Worm (Caenorhabditis elegans) whole organism, mixed stage, embryonic: Measurements from ENCODE around the gene fbxa-169.
A peak's percentile ranks its signal among the peaks of the same experiment; 100 is the strongest.
"Not testable (repeated sequence)": the region's sequence is repeated elsewhere in the genome, so short reads cannot be mapped to it uniquely, and the experiment has no call there.

ENCODE experiments used
- bed-3 ChIP-seq: fragments of 200-800 bp; sonication (Bioruptor generic); optimal IDR thresholded peaks from 3 replicates; lab custom pipeline; 2018; ENCODE audit warnings: mild to moderate bottlenecking, missing genetic modification characterization, moderate library complexity, missing compliant biosample characterization
- blmp-1 ChIP-seq: fragments of 150-350 bp; optimal IDR thresholded peaks from 2 replicates; lab custom pipeline; 2014; ENCODE audit warnings: missing biosample characterization, missing genetic modification characterization
- ceh-39 ChIP-seq: fragments of 150-350 bp; optimal IDR thresholded peaks from 2 replicates; lab custom pipeline; 2014; ENCODE audit warnings: missing biosample characterization, missing genetic modification characterization
- ceh-43 ChIP-seq: fragments of 200-800 bp; sonication (Bioruptor generic); optimal IDR thresholded peaks from 2 replicates; lab custom pipeline; 2018; ENCODE audit warnings: mild to moderate bottlenecking, missing genetic modification characterization, moderate library complexity, missing compliant biosample characterization
- ceh-83 ChIP-seq: fragments of 200-800 bp; sonication (Bioruptor generic); optimal IDR thresholded peaks from 2 replicates; lab custom pipeline; 2018; ENCODE audit warnings: mild to moderate bottlenecking, missing genetic modification characterization, missing compliant biosample characterization
- ces-1 ChIP-seq: fragments of 150-350 bp; optimal IDR thresholded peaks from 2 replicates; lab custom pipeline; 2014; ENCODE audit warnings: missing biosample characterization, missing genetic modification reagents, missing genetic modification characterization
- cnd-1 ChIP-seq: fragments of 200-800 bp; sonication (Bioruptor generic); optimal IDR thresholded peaks from 2 replicates; lab custom pipeline; 2018; ENCODE audit warnings: mild to moderate bottlenecking, missing genetic modification characterization, missing compliant biosample characterization
- drap-1 ChIP-seq: fragments of 200-800 bp; sonication (Bioruptor generic); optimal IDR thresholded peaks from 3 replicates; lab custom pipeline; 2018; ENCODE audit warnings: mild to moderate bottlenecking, missing genetic modification characterization, missing compliant biosample characterization
- elt-1 ChIP-seq: sonication (generic microtip); optimal IDR thresholded peaks from 2 replicates; lab custom pipeline; 2017; ENCODE audit warnings: missing genetic modification characterization, mild to moderate bottlenecking, missing compliant biosample characterization, antibody characterized with exemption, moderate library complexity, borderline replicate concordance; ENCODE audit not compliant: insufficient read depth
- elt-3 ChIP-seq: fragments of 150-350 bp; optimal IDR thresholded peaks from 2 replicates; lab custom pipeline; 2014; ENCODE audit warnings: missing biosample characterization, missing genetic modification characterization
- flh-1 ChIP-seq: fragments of 200-800 bp; sonication (Bioruptor generic); optimal IDR thresholded peaks from 2 replicates; lab custom pipeline; 2018; ENCODE audit warnings: mild to moderate bottlenecking, missing genetic modification characterization, moderate library complexity, missing compliant biosample characterization
- hlh-1 ChIP-seq: fragments of 150-350 bp; optimal IDR thresholded peaks from 2 replicates; lab custom pipeline; 2014; ENCODE audit warnings: missing biosample characterization, missing genetic modification reagents, missing genetic modification characterization
- lin-13 ChIP-seq: fragments of 150-350 bp; optimal IDR thresholded peaks from 2 replicates; lab custom pipeline; 2014; ENCODE audit warnings: missing biosample characterization, missing genetic modification characterization
- lin-32 ChIP-seq: fragments of 200-800 bp; sonication (Bioruptor generic); optimal IDR thresholded peaks from 2 replicates; lab custom pipeline; 2018; ENCODE audit warnings: mild to moderate bottlenecking, missing genetic modification characterization, missing compliant biosample characterization
- mab-5 ChIP-seq: fragments of 150-350 bp; optimal IDR thresholded peaks from 2 replicates; lab custom pipeline; 2014; ENCODE audit warnings: missing biosample characterization, missing genetic modification characterization
- mep-1 ChIP-seq: fragments of 150-350 bp; optimal IDR thresholded peaks from 2 replicates; lab custom pipeline; 2017; ENCODE audit warnings: missing biosample characterization, missing genetic modification reagents, missing genetic modification characterization, inconsistent platforms
- mls-2 ChIP-seq: sonication (generic microtip); optimal IDR thresholded peaks from 2 replicates; lab custom pipeline; 2016; ENCODE audit warnings: mild to moderate bottlenecking, missing genetic modification characterization, moderate library complexity, missing compliant biosample characterization
- nhr-12 ChIP-seq: fragments of 150-350 bp; optimal IDR thresholded peaks from 2 replicates; lab custom pipeline; 2014; ENCODE audit warnings: missing biosample characterization, missing genetic modification characterization
- nhr-2 ChIP-seq: fragments of 150-350 bp; optimal IDR thresholded peaks from 2 replicates; lab custom pipeline; 2014; ENCODE audit warnings: missing biosample characterization, missing genetic modification characterization
- nhr-237 ChIP-seq: fragments of 150-350 bp; optimal IDR thresholded peaks from 2 replicates; lab custom pipeline; 2014; ENCODE audit warnings: missing biosample characterization, missing genetic modification characterization
- nhr-28 ChIP-seq: fragments of 150-350 bp; optimal IDR thresholded peaks from 2 replicates; lab custom pipeline; 2014; ENCODE audit warnings: missing biosample characterization, missing genetic modification characterization
- pha-4 ChIP-seq: fragments of 150-350 bp; optimal IDR thresholded peaks from 2 replicates; lab custom pipeline; 2018; ENCODE audit warnings: missing biosample characterization, missing genetic modification reagents, missing genetic modification characterization
- sem-2 ChIP-seq: fragments of 200-800 bp; sonication (Bioruptor generic); optimal IDR thresholded peaks from 2 replicates; lab custom pipeline; 2018; ENCODE audit warnings: mild to moderate bottlenecking, missing genetic modification characterization, missing compliant biosample characterization
- snpc-4 ChIP-seq: fragments of 150-350 bp; optimal IDR thresholded peaks from 2 replicates; lab custom pipeline; 2014; ENCODE audit warnings: missing biosample characterization, missing genetic modification characterization
- sptf-1 ChIP-seq: sonication (generic microtip); optimal IDR thresholded peaks from 2 replicates; lab custom pipeline; 2017; ENCODE audit warnings: mild to moderate bottlenecking, missing genetic modification characterization, moderate library complexity, missing compliant biosample characterization
- tbx-8 ChIP-seq: fragments of 200-800 bp; sonication (Bioruptor generic); optimal IDR thresholded peaks from 2 replicates; lab custom pipeline; 2018; ENCODE audit warnings: mild to moderate bottlenecking, missing genetic modification characterization, moderate library complexity, missing compliant biosample characterization
- unc-39 ChIP-seq: fragments of 150-350 bp; optimal IDR thresholded peaks from 2 replicates; lab custom pipeline; 2014; ENCODE audit warnings: missing biosample characterization, missing genetic modification characterization
- unc-62 ChIP-seq: fragments of 150-350 bp; optimal IDR thresholded peaks from 2 replicates; lab custom pipeline; 2014; ENCODE audit warnings: missing biosample characterization, missing genetic modification reagents, missing genetic modification characterization
- ztf-11 ChIP-seq: fragments of 150-350 bp; optimal IDR thresholded peaks from 2 replicates; lab custom pipeline; 2014; ENCODE audit warnings: missing biosample characterization, missing genetic modification characterization

Gene fbxa-169

DNA sequence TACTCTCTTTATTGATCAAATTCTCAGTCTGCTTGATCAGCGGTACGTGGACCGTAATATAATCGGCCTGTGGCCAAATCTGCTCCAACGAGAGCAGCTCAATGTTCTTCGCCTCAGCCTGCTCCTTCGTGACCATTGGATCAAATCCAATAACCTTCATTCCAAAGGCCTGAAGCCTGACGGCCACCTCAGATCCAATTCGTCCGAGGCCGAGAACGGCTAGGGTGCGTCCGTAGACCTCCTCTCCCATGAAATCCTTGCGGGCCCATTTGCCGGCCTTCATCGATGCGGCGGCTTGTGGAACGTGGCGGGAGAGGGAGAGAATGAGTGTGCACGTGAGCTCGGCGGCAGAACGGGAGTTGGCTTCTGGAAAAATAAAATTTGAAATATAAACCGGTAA is 10.9 kb upstream of the fbxa-169 start:
- TF ChIP-seq lin-13 (no peak), pha-4 (tag; lab: Kevin White, UChicago) (no peak), mls-2 (tag; lab: Kevin White, UChicago) (no peak), cnd-1 (tag; lab: Kevin White, UChicago) (no peak), snpc-4 (tag; lab: Kevin White, UChicago) (no peak), nhr-237 (tag; lab: Kevin White, UChicago) (no peak), sptf-1 (tag; lab: Kevin White, UChicago) (no peak), lin-32 (GFP tag; lab: Kevin White, UChicago) (no peak), tbx-8 (GFP tag; lab: Kevin White, UChicago) (no peak), unc-62 (no peak), elt-1 (tag; lab: Kevin White, UChicago) (no peak), sem-2 (no peak), blmp-1 (tag; lab: Kevin White, UChicago) (no peak), ceh-39 (tag; lab: Kevin White, UChicago) (no peak), mab-5 (tag; lab: Kevin White, UChicago) (no peak), ztf-11 (tag; lab: Kevin White, UChicago) (no peak), nhr-2 (tag; lab: Kevin White, UChicago) (no peak), ceh-43 (no peak), ceh-83 (no peak)
- TF ChIP-seq, all 35 proteins: peak for 0

ce11 chrII:13637941-13638489 is 10.3 kb upstream of the fbxa-169 start, which contains the start of gene phdh-1:
TSS of gene phdh-1 (minus strand) at chrII:13638480.
- TF ChIP-seq nhr-12 (tag; lab: Kevin White, UChicago) (no peak), nhr-2 (tag; lab: Kevin White, UChicago) (no peak), bed-3 (GFP tag; lab: Kevin White, UChicago) (no peak), nhr-28 (no peak)

DNA sequence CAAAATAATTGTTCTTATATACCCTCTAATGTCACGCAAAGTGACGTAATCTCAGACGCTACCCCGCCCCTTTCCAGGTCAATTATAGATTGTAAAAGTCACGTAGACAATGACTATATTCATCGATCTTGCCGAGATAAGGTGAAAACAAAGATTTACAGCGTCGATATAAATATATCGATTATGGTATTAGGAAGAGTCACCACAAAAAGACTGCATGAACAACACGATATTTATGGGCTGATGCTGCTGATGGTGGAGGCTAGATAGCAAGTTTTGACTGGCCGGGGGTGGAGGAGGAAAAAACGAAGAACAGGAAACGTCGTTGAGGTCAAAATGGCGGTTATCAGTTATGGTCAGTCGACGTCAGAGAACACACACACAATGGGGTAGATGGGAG is 9.8 kb upstream of the fbxa-169 start:
- TF ChIP-seq ceh-83 (no peak), blmp-1 (tag; lab: Kevin White, UChicago) (no peak), ceh-39 (tag; lab: Kevin White, UChicago) (peak; percentile 45), elt-1 (tag; lab: Kevin White, UChicago) (peak; percentile 96)

DNA sequence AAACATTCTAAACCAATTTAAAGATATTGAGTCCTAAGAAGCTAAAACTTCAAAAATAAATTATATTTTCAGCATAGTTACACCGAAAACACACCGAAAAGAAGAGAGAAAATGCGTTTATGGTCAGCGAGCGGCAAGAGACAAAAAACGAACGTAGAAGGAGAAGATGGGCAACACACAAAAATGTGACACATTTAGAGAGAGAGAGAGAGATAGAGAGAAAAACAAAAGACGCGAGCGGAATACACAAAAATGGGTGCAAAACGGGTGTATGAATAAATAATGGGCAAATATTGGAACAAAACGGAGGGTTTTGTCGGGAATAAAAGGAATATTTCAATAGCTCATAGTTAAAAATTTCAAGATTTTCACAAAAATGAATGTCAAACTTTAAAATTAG is 8.1 kb upstream of the fbxa-169 start:
- TF ChIP-seq bed-3 (GFP tag; lab: Kevin White, UChicago), result no peak
- TF ChIP-seq cnd-1 (tag; lab: Kevin White, UChicago), result no peak
- TF ChIP-seq ces-1 (GFP tag; lab: Kevin White, UChicago), result peak; percentile 25
- no peak for TF ChIP-seq drap-1 (GFP tag; lab: Kevin White, UChicago)
- TF ChIP-seq ceh-39 (tag; lab: Kevin White, UChicago), result no peak
- TF ChIP-seq mep-1 (tag; lab: Kevin White, UChicago), result no peak
- no peak for TF ChIP-seq hlh-1
- no peak for TF ChIP-seq snpc-4 (tag; lab: Kevin White, UChicago)
- no peak for TF ChIP-seq elt-1 (tag; lab: Kevin White, UChicago)
- no peak for TF ChIP-seq nhr-237 (tag; lab: Kevin White, UChicago)
- TF ChIP-seq nhr-28, result no peak
- TF ChIP-seq ceh-83, result no peak
- peak; percentile 11 for TF ChIP-seq unc-62
- no peak for TF ChIP-seq flh-1 (GFP tag; lab: Kevin White, UChicago)
- TF ChIP-seq pha-4 (tag; lab: Kevin White, UChicago), result no peak

- TF ChIP-seq mep-1 (tag; lab: Kevin White, UChicago) (peak; percentile 21), unc-39 (tag; lab: Kevin White, UChicago) (no peak), elt-3 (tag; lab: Kevin White, UChicago) (no peak)
Measured at ce11 chrII:13641311-13641710, 7.0 kb upstream of the fbxa-169 start, which contains the start of gene fbxa-167. TSS of gene fbxa-167 (plus strand) at chrII:13641489.

DNA sequence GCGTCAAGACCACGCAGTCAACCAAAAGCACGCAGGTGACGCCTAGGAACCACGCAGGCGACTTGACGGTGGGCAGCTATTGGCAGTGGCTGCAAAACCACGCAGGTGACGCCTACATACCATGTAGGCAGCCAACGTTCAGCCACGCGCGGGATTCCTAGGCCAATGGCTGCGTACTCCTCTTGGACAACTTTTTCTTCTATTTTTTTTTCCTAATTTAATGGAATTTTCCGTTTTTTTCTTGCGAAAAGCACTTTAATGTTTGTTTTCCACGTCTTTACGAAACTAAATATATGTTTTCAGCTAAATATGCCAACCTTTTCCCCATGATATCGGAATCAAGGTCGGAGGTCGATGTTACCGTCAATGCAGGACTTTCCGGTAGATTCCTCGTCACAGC is 6.4 kb downstream of the fbxa-169 start, which contains the start of gene C31C9.9:
C31C9.9 (plus strand) TSS at position 301 of the 400 bp plus-strand sequence.
- not testable (repeated sequence) for TF ChIP-seq flh-1 (GFP tag; lab: Kevin White, UChicago); unc-62; elt-1 (tag; lab: Kevin White, UChicago)
